Worm (Caenorhabditis elegans) whole organism, midembryonic: ENCODE data around the gene R02C2.1.

Experiments used
- T22C8.4 ChIP-seq: fragments of 200-800 bp; sonication (Bioruptor generic); IDR thresholded peaks from 2 replicates; pipeline ENCODE4 v1.3.6; 2022; ENCODE audit warnings: missing genetic modification characterization, missing compliant biosample characterization
- cog-1 ChIP-seq: sonication (generic microtip); optimal IDR thresholded peaks from 2 replicates; lab custom pipeline; 2016; ENCODE audit warnings: missing genetic modification characterization, missing compliant biosample characterization
- flt-1 ChIP-seq: fragments of 200-800 bp; sonication (Bioruptor generic); IDR thresholded peaks from 2 replicates; pipeline ENCODE4 v1.3.6; 2022; ENCODE audit warnings: missing genetic modification characterization, missing compliant biosample characterization
- klf-2 ChIP-seq: fragments of 200-800 bp; sonication (Bioruptor generic); conservative IDR thresholded peaks from 2 replicates; pipeline ENCODE4 v1.3.6; 2022; ENCODE audit warnings: missing genetic modification reagents, missing genetic modification characterization, missing compliant biosample characterization
- med-1 ChIP-seq: sonication (generic microtip); optimal IDR thresholded peaks from 2 replicates; lab custom pipeline; 2017; ENCODE audit warnings: missing genetic modification characterization, mild to moderate bottlenecking, missing compliant biosample characterization, antibody characterized with exemption, missing genetic modification reagents; ENCODE audit not compliant: insufficient read depth
- tab-1 ChIP-seq: fragments of 200-800 bp; sonication (Bioruptor generic); IDR thresholded peaks from 2 replicates; pipeline ENCODE4 v1.3.6; 2022; ENCODE audit warnings: missing genetic modification characterization, missing compliant biosample characterization
- ztf-29 ChIP-seq: fragments of 200-800 bp; sonication (Bioruptor generic); IDR thresholded peaks from 2 replicates; pipeline ENCODE4 v1.3.6; 2022; ENCODE audit warnings: missing genetic modification reagents, missing genetic modification characterization, missing compliant biosample characterization

DNA sequence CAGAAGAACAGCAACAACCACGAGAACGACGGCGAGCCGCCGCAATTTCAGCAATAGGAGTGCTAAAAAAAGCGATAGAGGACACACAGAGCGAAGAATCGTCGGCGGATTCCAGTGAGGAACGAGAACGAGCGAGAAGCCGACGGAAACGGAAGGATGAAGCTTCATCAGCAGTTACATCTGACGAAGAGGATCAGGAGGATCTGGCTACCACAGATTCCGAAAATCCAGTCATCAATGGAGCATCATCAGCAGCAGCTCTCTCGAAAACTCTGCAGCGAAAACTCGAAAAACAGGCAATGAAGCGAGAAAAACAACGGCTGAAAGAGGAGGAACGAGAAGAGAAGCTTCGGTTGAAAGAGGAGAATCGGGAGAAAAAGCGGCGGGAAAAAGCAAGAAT, 48.6 kb downstream of the R02C2.1 start:
- TF ChIP-seq flt-1 (GFP tag; lab: Robert Waterston, UW) (no peak), tab-1 (GFP tag; lab: Robert Waterston, UW) (no peak), cog-1 (tag; lab: Kevin White, UChicago) (no peak), klf-2 (no peak), med-1 (GFP tag; lab: Kevin White, UChicago) (no peak), ztf-29 (GFP tag; lab: Robert Waterston, UW) (no peak), T22C8.4 (GFP tag; lab: Robert Waterston, UW) (no peak)
